Worm (Caenorhabditis elegans): ENCODE measurements around the gene str-88.

str-88 gene

ce11 chrV:15383739-15384138 lies at the start of gene str-88:
Gene str-88, minus strand, starts transcription at chrV:15383839.
- TF ChIP-seq klf-2 (GFP tag; conservative IDR thresholded peaks at IDR 0.05) (no peak), ztf-23 (GFP tag; IDR thresholded peaks at IDR 0.05) (no peak), ref-1 (GFP tag; conservative IDR thresholded peaks at IDR 0.05) (no peak), ztf-29 (GFP tag; IDR thresholded peaks at IDR 0.05) (no peak), tab-1 (GFP tag; IDR thresholded peaks at IDR 0.05) (no peak), T22C8.4 (GFP tag; IDR thresholded peaks at IDR 0.05) (no peak), flt-1 (GFP tag; IDR thresholded peaks at IDR 0.05) (no peak), cog-1 (tag; optimal IDR thresholded peaks at IDR 0.05) (no peak), med-1 (GFP tag; optimal IDR thresholded peaks at IDR 0.05; ENCODE audit: insufficient read depth) (no peak)

- TF ChIP-seq ref-1 (GFP tag; conservative IDR thresholded peaks at IDR 0.05): no peak
- TF ChIP-seq ztf-29 (GFP tag; IDR thresholded peaks at IDR 0.05): no peak
- no peak for TF ChIP-seq flt-1 (GFP tag; IDR thresholded peaks at IDR 0.05)
- TF ChIP-seq T22C8.4 (GFP tag; IDR thresholded peaks at IDR 0.05): no peak
- TF ChIP-seq tab-1 (GFP tag; IDR thresholded peaks at IDR 0.05): no peak
- TF ChIP-seq ztf-23 (GFP tag; IDR thresholded peaks at IDR 0.05): no peak
- TF ChIP-seq klf-2 (GFP tag; conservative IDR thresholded peaks at IDR 0.05): no peak
- no peak for TF ChIP-seq cog-1 (tag; optimal IDR thresholded peaks at IDR 0.05)
- no peak for TF ChIP-seq med-1 (GFP tag; optimal IDR thresholded peaks at IDR 0.05; ENCODE audit: insufficient read depth)
Observed at ce11 chrV:15432457-15432856, 48.8 kb upstream of the str-88 start, which contains the start of gene T26H5.8. Gene T26H5.8, minus strand, starts transcription at chrV:15432726.

ce11 chrV:15431322-15432052 lies 47.8 kb upstream of the str-88 start:
- TF ChIP-seq flt-1 (GFP tag; IDR thresholded peaks at IDR 0.05) (no peak), klf-2 (GFP tag; conservative IDR thresholded peaks at IDR 0.05) (no peak), ztf-23 (GFP tag; IDR thresholded peaks at IDR 0.05) (no peak), tab-1 (GFP tag; IDR thresholded peaks at IDR 0.05) (no peak), T22C8.4 (GFP tag; IDR thresholded peaks at IDR 0.05) (no peak)

ce11 chrV:15426944-15427343 lies 43.3 kb upstream of the str-88 start, which contains the start of gene fbxa-209:
Gene fbxa-209, minus strand, starts transcription at chrV:15427044.
- TF ChIP-seq med-1 (GFP tag; optimal IDR thresholded peaks at IDR 0.05; ENCODE audit: insufficient read depth): no peak
- no peak for TF ChIP-seq T22C8.4 (GFP tag; IDR thresholded peaks at IDR 0.05)
- TF ChIP-seq ztf-23 (GFP tag; IDR thresholded peaks at IDR 0.05): no peak
- TF ChIP-seq flt-1 (GFP tag; IDR thresholded peaks at IDR 0.05): no peak
- no peak for TF ChIP-seq ztf-29 (GFP tag; IDR thresholded peaks at IDR 0.05)
- no peak for TF ChIP-seq ref-1 (GFP tag; conservative IDR thresholded peaks at IDR 0.05)
- no peak for TF ChIP-seq cog-1 (tag; optimal IDR thresholded peaks at IDR 0.05)
- TF ChIP-seq klf-2 (GFP tag; conservative IDR thresholded peaks at IDR 0.05): no peak
- no peak for TF ChIP-seq tab-1 (GFP tag; IDR thresholded peaks at IDR 0.05)

- no peak for TF ChIP-seq ztf-23 (GFP tag; IDR thresholded peaks at IDR 0.05)
Observed at ce11 chrV:15425368-15426091, 41.9 kb upstream of the str-88 start, which contains the start of gene Y36E3A.2. Gene Y36E3A.2, plus strand, starts transcription at chrV:15426041.

- TF ChIP-seq klf-2 (GFP tag; conservative IDR thresholded peaks at IDR 0.05) (no peak), tab-1 (GFP tag; IDR thresholded peaks at IDR 0.05) (no peak), T22C8.4 (GFP tag; IDR thresholded peaks at IDR 0.05) (no peak), ztf-23 (GFP tag; IDR thresholded peaks at IDR 0.05) (no peak), ztf-29 (GFP tag; IDR thresholded peaks at IDR 0.05) (no peak), flt-1 (GFP tag; IDR thresholded peaks at IDR 0.05) (no peak), med-1 (GFP tag; optimal IDR thresholded peaks at IDR 0.05; ENCODE audit: insufficient read depth) (no peak), ref-1 (GFP tag; conservative IDR thresholded peaks at IDR 0.05) (no peak), cog-1 (tag; optimal IDR thresholded peaks at IDR 0.05) (no peak)
Observed at ce11 chrV:15423601-15424000, 40.0 kb upstream of the str-88 start, which contains the start of gene fbxa-104. Gene fbxa-104, minus strand, starts transcription at chrV:15423683.

ce11 chrV:15417822-15418221 lies 34.2 kb upstream of the str-88 start, which contains the start of gene T06E6.10:
Gene T06E6.10, plus strand, starts transcription at chrV:15418122.
- TF ChIP-seq ztf-23 (GFP tag; IDR thresholded peaks at IDR 0.05): no peak
- TF ChIP-seq cog-1 (tag; optimal IDR thresholded peaks at IDR 0.05): no peak
- no peak for TF ChIP-seq ref-1 (GFP tag; conservative IDR thresholded peaks at IDR 0.05)

ce11 chrV:15415951-15416350 lies 32.3 kb upstream of the str-88 start, which contains the start of gene srh-265:
Gene srh-265, plus strand, starts transcription at chrV:15416251.
- TF ChIP-seq flt-1 (GFP tag; IDR thresholded peaks at IDR 0.05) (no peak), ref-1 (GFP tag; conservative IDR thresholded peaks at IDR 0.05) (no peak), klf-2 (GFP tag; conservative IDR thresholded peaks at IDR 0.05) (no peak), ztf-23 (GFP tag; IDR thresholded peaks at IDR 0.05) (no peak), T22C8.4 (GFP tag; IDR thresholded peaks at IDR 0.05) (no peak), cog-1 (tag; optimal IDR thresholded peaks at IDR 0.05) (no peak)

- TF ChIP-seq cog-1 (tag; optimal IDR thresholded peaks at IDR 0.05) (no peak), tab-1 (GFP tag; IDR thresholded peaks at IDR 0.05) (no peak), ztf-29 (GFP tag; IDR thresholded peaks at IDR 0.05) (no peak), T22C8.4 (GFP tag; IDR thresholded peaks at IDR 0.05) (no peak), klf-2 (GFP tag; conservative IDR thresholded peaks at IDR 0.05) (no peak)
Observed at ce11 chrV:15413847-15414246, 30.2 kb upstream of the str-88 start, which contains the start of gene srh-264. Gene srh-264, plus strand, starts transcription at chrV:15414147.

- TF ChIP-seq med-1 (GFP tag; optimal IDR thresholded peaks at IDR 0.05; ENCODE audit: insufficient read depth) (no peak), flt-1 (GFP tag; IDR thresholded peaks at IDR 0.05) (no peak), ztf-29 (GFP tag; IDR thresholded peaks at IDR 0.05) (no peak), ref-1 (GFP tag; conservative IDR thresholded peaks at IDR 0.05) (no peak), cog-1 (tag; optimal IDR thresholded peaks at IDR 0.05) (no peak), tab-1 (GFP tag; IDR thresholded peaks at IDR 0.05) (no peak)
Observed at ce11 chrV:15412625-15413024, 29.0 kb upstream of the str-88 start, which contains the start of gene srbc-63. Gene srbc-63, minus strand, starts transcription at chrV:15412725.
